Fruit fly (Drosophila melanogaster) whole organism, embryonic: ENCODE results near the gene serp.
A peak's percentile ranks its signal among the peaks of the same experiment; 100 is the strongest.

Experiments used
- B-H1 ChIP-seq: fragments of 200-800 bp; sonication (Bioruptor generic); IDR thresholded peaks from 3 replicates; pipeline ENCODE4 v1.3.6; 2022; ENCODE audit warnings: missing biosample characterization, missing genetic modification characterization
- CG12155 ChIP-seq: fragments of 200-800 bp; sonication (Bioruptor generic); optimal IDR thresholded peaks from 3 replicates; lab custom pipeline; 2016; ENCODE audit warnings: missing biosample characterization, missing genetic modification characterization
- CG14860 ChIP-seq: fragments of 200-800 bp; sonication (Bioruptor generic); IDR thresholded peaks from 3 replicates; pipeline ENCODE4 v1.3.6; 2022; ENCODE audit warnings: missing biosample characterization, missing genetic modification characterization; ENCODE audit not compliant: partially characterized antibody
- CG15514 ChIP-seq: fragments of 200-800 bp; sonication (Bioruptor generic); optimal IDR thresholded peaks from 3 replicates; lab custom pipeline; 2017; ENCODE audit warnings: missing biosample characterization, missing genetic modification characterization, mild to moderate bottlenecking, moderate library complexity, missing genetic modification reagents
- CG17568 ChIP-seq: fragments of 200-800 bp; sonication (Bioruptor generic); optimal IDR thresholded peaks from 2 replicates; lab custom pipeline; 2018; ENCODE audit warnings: missing biosample characterization, mild to moderate bottlenecking, missing genetic modification characterization, moderate library complexity
- CG18476 ChIP-seq: fragments of 200-800 bp; sonication (Bioruptor generic); optimal IDR thresholded peaks from 2 replicates; lab custom pipeline; 2016; ENCODE audit warnings: missing biosample characterization, mild to moderate bottlenecking, missing genetic modification characterization
- CG2116 ChIP-seq: fragments of 200-800 bp; sonication (Bioruptor generic); optimal IDR thresholded peaks from 3 replicates; lab custom pipeline; 2018; ENCODE audit warnings: missing biosample characterization, mild to moderate bottlenecking, missing genetic modification characterization
- CG2889 ChIP-seq: fragments of 200-800 bp; sonication (Bioruptor generic); IDR thresholded peaks from 3 replicates; pipeline ENCODE4 v1.3.6; 2022; ENCODE audit warnings: missing biosample characterization, missing genetic modification characterization
- CG30403 ChIP-seq: fragments of 200-800 bp; sonication (Bioruptor generic); optimal IDR thresholded peaks from 3 replicates; lab custom pipeline; 2016; ENCODE audit warnings: missing biosample characterization, missing genetic modification characterization
- CG30431 ChIP-seq: fragments of 200-800 bp; sonication (Bioruptor generic); optimal IDR thresholded peaks from 2 replicates; lab custom pipeline; 2017; ENCODE audit warnings: missing biosample characterization, missing genetic modification characterization
- CG31365 ChIP-seq: fragments of 200-800 bp; sonication (Bioruptor generic); optimal IDR thresholded peaks from 2 replicates; lab custom pipeline; 2018; ENCODE audit warnings: missing biosample characterization, mild to moderate bottlenecking, missing genetic modification characterization
- CG32767 ChIP-seq: fragments of 200-800 bp; sonication (Bioruptor generic); IDR thresholded peaks from 2 replicates; pipeline ENCODE4 v1.3.6; 2022; ENCODE audit warnings: missing biosample characterization, missing genetic modification characterization
- CG33557 ChIP-seq: fragments of 200-800 bp; sonication (Bioruptor generic); optimal IDR thresholded peaks from 2 replicates; lab custom pipeline; 2019; ENCODE audit warnings: missing biosample characterization, mild to moderate bottlenecking, missing genetic modification characterization, moderate library complexity
- CG43689 ChIP-seq: fragments of 200-800 bp; sonication (Bioruptor generic); IDR thresholded peaks from 2 replicates; pipeline ENCODE4 v1.3.6; 2022; ENCODE audit warnings: missing biosample characterization, missing genetic modification characterization
- CG6683 ChIP-seq: fragments of 200-800 bp; sonication (Bioruptor generic); optimal IDR thresholded peaks from 2 replicates; lab custom pipeline; 2017; ENCODE audit warnings: missing biosample characterization, mild to moderate bottlenecking, missing genetic modification characterization, missing genetic modification reagents
- CG6854 ChIP-seq: fragments of 200-800 bp; sonication (Bioruptor generic); optimal IDR thresholded peaks from 3 replicates; lab custom pipeline; 2017; ENCODE audit warnings: missing biosample characterization, mild to moderate bottlenecking, missing genetic modification characterization
- CG8089 ChIP-seq: fragments of 200-800 bp; sonication (Bioruptor generic); optimal IDR thresholded peaks from 3 replicates; lab custom pipeline; 2016; ENCODE audit warnings: missing biosample characterization, missing genetic modification characterization
- D19A ChIP-seq: fragments of 200-800 bp; optimal IDR thresholded peaks from 3 replicates; lab custom pipeline; 2019; ENCODE audit warnings: missing biosample characterization, mild to moderate bottlenecking, missing genetic modification characterization, moderate library complexity
- Dfd ChIP-seq, 2 experiments: fragments of >200 bp; optimal IDR thresholded peaks; 2 replicates each; lab custom pipeline; 2017; ENCODE audit warnings: missing biosample characterization in 2 of 2, missing genetic modification characterization in 2 of 2
- Hey ChIP-seq: fragments of 200-800 bp; sonication (Bioruptor generic); optimal IDR thresholded peaks from 3 replicates; lab custom pipeline; 2018; ENCODE audit warnings: missing biosample characterization, mild to moderate bottlenecking, missing genetic modification characterization
- Hr78 ChIP-seq, 2 experiments: fragments of 200-800 bp in 1 of 2; fragments of >200 bp in 1 of 2; sonication (Bioruptor generic) in 1 of 2; optimal IDR thresholded peaks; 2 replicates each; lab custom pipeline; 2017 to 2019; ENCODE audit warnings: missing biosample characterization in 2 of 2, missing genetic modification characterization in 2 of 2, mild to moderate bottlenecking in 1 of 2, moderate library complexity in 1 of 2
- Lhr ChIP-seq: fragments of 200-800 bp; sonication (Bioruptor generic); optimal IDR thresholded peaks from 3 replicates; lab custom pipeline; 2017; ENCODE audit warnings: mild to moderate bottlenecking, missing biosample characterization, missing genetic modification reagents, missing genetic modification characterization
- Lpt ChIP-seq: fragments of >200 bp; optimal IDR thresholded peaks from 2 replicates; lab custom pipeline; 2018; ENCODE audit warnings: missing biosample characterization, missing genetic modification characterization
- Max ChIP-seq: fragments of 200-800 bp; sonication (Bioruptor generic); optimal IDR thresholded peaks from 2 replicates; lab custom pipeline; 2016; ENCODE audit warnings: missing biosample characterization, mild to moderate bottlenecking, missing genetic modification characterization
- Opbp ChIP-seq: fragments of 200-800 bp; sonication (Bioruptor generic); IDR thresholded peaks from 3 replicates; pipeline ENCODE4 v1.3.6; 2022; ENCODE audit warnings: missing biosample characterization, missing genetic modification characterization; ENCODE audit not compliant: partially characterized antibody
- Rfx ChIP-seq: fragments of 200-800 bp; sonication (Bioruptor generic); IDR thresholded peaks from 2 replicates; pipeline ENCODE4 v1.3.6; 2022; ENCODE audit warnings: missing biosample characterization, missing genetic modification characterization
- Side ChIP-seq: fragments of 200-800 bp; sonication (Bioruptor generic); optimal IDR thresholded peaks from 2 replicates; lab custom pipeline; 2016; ENCODE audit warnings: missing biosample characterization, missing genetic modification characterization
- ara ChIP-seq: fragments of 200-800 bp; sonication (Bioruptor generic); IDR thresholded peaks from 2 replicates; pipeline ENCODE4 v1.3.6; 2022; ENCODE audit warnings: missing biosample characterization, missing genetic modification characterization
- ase ChIP-seq: fragments of 200-800 bp; sonication (Bioruptor generic); IDR thresholded peaks from 3 replicates; pipeline ENCODE4 v1.3.6; 2022; ENCODE audit warnings: missing biosample characterization, missing genetic modification characterization
- caup ChIP-seq: fragments of 200-800 bp; sonication (Bioruptor generic); optimal IDR thresholded peaks from 3 replicates; lab custom pipeline; 2017; ENCODE audit warnings: missing biosample characterization, mild to moderate bottlenecking, missing genetic modification characterization, moderate library complexity; ENCODE audit not compliant: severe bottlenecking
- disco-r ChIP-seq: fragments of 200-800 bp; sonication (Bioruptor generic); optimal IDR thresholded peaks from 2 replicates; lab custom pipeline; 2016; ENCODE audit warnings: missing biosample characterization, missing genetic modification characterization
- dpn ChIP-seq, 2 experiments: fragments of 200-800 bp; sonication (Bioruptor generic); optimal IDR thresholded peaks; 3 replicates each; lab custom pipeline; 2016; ENCODE audit warnings: missing biosample characterization in 2 of 2, missing genetic modification characterization in 2 of 2
- ems ChIP-seq: fragments of 200-800 bp; sonication (Bioruptor generic); optimal IDR thresholded peaks from 3 replicates; lab custom pipeline; 2016; ENCODE audit warnings: missing biosample characterization, missing genetic modification characterization
- eyg ChIP-seq: fragments of 200-800 bp; sonication (Bioruptor generic); optimal IDR thresholded peaks from 3 replicates; lab custom pipeline; 2016; ENCODE audit warnings: missing biosample characterization, missing genetic modification characterization
- gfzf ChIP-seq: fragments of 200-800 bp; sonication (Bioruptor generic); optimal IDR thresholded peaks from 2 replicates; lab custom pipeline; 2016; ENCODE audit warnings: missing biosample characterization, mild to moderate bottlenecking, missing genetic modification characterization, moderate library complexity
- ham ChIP-seq: fragments of 200-800 bp; sonication (Bioruptor generic); IDR thresholded peaks from 2 replicates; pipeline ENCODE4 v1.3.6; 2022; ENCODE audit warnings: missing biosample characterization, missing genetic modification characterization
- hb ChIP-seq: fragments of 200-800 bp; sonication (Bioruptor generic); IDR thresholded peaks from 3 replicates; pipeline ENCODE4 v1.3.6; 2022; ENCODE audit warnings: missing biosample characterization, missing genetic modification characterization; ENCODE audit not compliant: partially characterized antibody
- kah ChIP-seq: fragments of 200-800 bp; sonication (Bioruptor generic); optimal IDR thresholded peaks from 2 replicates; lab custom pipeline; 2018; ENCODE audit warnings: missing biosample characterization, mild to moderate bottlenecking, missing genetic modification characterization
- ken ChIP-seq: fragments of 200-800 bp; sonication (Bioruptor generic); IDR thresholded peaks from 3 replicates; pipeline ENCODE4 v1.3.6; 2022; ENCODE audit warnings: missing biosample characterization, missing genetic modification characterization
- lab ChIP-seq: fragments of 200-800 bp; sonication (Bioruptor generic); optimal IDR thresholded peaks from 3 replicates; lab custom pipeline; 2017; ENCODE audit warnings: missing biosample characterization, missing genetic modification characterization, mild to moderate bottlenecking, moderate library complexity, missing genetic modification reagents
- lbe ChIP-seq: fragments of 200-800 bp; sonication (Bioruptor generic); optimal IDR thresholded peaks from 2 replicates; lab custom pipeline; 2016; ENCODE audit warnings: missing biosample characterization, mild to moderate bottlenecking, missing genetic modification characterization
- lilli ChIP-seq: fragments of 200-800 bp; sonication (Bioruptor generic); optimal IDR thresholded peaks from 3 replicates; lab custom pipeline; 2016; ENCODE audit warnings: missing biosample characterization, missing genetic modification characterization
- pan ChIP-seq, 4 experiments: fragments of >200 bp in 3 of 4; fragments of 200-800 bp in 1 of 4; sonication (Bioruptor generic) in 1 of 4; optimal IDR thresholded peaks in 3 of 4; IDR thresholded peaks in 1 of 4; 2 replicates each; pipeline versions ENCODE4 v1.3.6 to Lab custom; 2017 to 2022; ENCODE audit warnings: missing biosample characterization in 2 of 4, missing genetic modification characterization in 2 of 4, mixed read lengths in 1 of 4
- pb ChIP-seq: fragments of 200-800 bp; sonication (Bioruptor generic); optimal IDR thresholded peaks from 3 replicates; lab custom pipeline; 2016; ENCODE audit warnings: missing biosample characterization, missing genetic modification characterization
- pho ChIP-seq: fragments of 200-800 bp; sonication (Bioruptor generic); optimal IDR thresholded peaks from 2 replicates; lab custom pipeline; 2016; ENCODE audit warnings: missing biosample characterization, missing genetic modification characterization
- pita ChIP-seq: fragments of 200-800 bp; sonication (Bioruptor generic); optimal IDR thresholded peaks from 2 replicates; lab custom pipeline; 2017; ENCODE audit warnings: missing biosample characterization, mild to moderate bottlenecking, missing genetic modification characterization
- ssp ChIP-seq: fragments of 200-800 bp; sonication (Bioruptor generic); IDR thresholded peaks from 2 replicates; pipeline ENCODE4 v1.3.6; 2022; ENCODE audit warnings: missing biosample characterization, missing genetic modification characterization
- tio ChIP-seq: fragments of 200-800 bp; sonication (Bioruptor generic); optimal IDR thresholded peaks from 2 replicates; lab custom pipeline; 2017; ENCODE audit warnings: missing biosample characterization, missing genetic modification characterization, inconsistent platforms
- z ChIP-seq: fragments of 200-800 bp; sonication (Bioruptor generic); IDR thresholded peaks from 3 replicates; pipeline ENCODE4 v1.3.6; 2022; ENCODE audit warnings: missing biosample characterization, missing genetic modification characterization
- zfh2 ChIP-seq: fragments of 200-800 bp; sonication (Bioruptor generic); optimal IDR thresholded peaks from 2 replicates; lab custom pipeline; 2016; ENCODE audit warnings: missing biosample characterization, missing genetic modification characterization

serp gene

DNA sequence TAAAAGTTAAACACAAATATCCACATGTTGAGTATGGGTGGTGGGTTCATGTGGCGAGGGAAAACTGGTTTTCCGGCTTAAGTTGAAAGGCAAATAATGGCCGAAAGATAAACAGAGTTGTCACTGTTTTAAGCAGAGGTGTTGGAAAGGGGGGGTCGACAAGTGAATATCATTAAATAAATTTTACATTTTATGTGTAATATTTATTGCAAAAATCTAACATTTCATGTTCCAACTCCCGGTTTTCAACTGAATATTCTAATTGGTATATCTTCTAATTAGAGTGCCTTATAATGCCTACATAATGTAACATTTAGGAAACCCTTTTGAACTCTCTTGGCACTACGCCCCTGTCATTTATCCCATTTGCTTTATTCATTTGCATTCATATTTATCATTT lies 51.9 kb downstream of the serp start (continued):
- TF ChIP-seq CG17568 (GFP tag; lab: Kevin White, UChicago) = peak; percentile 44
- TF ChIP-seq Hey (tag; lab: Kevin White, UChicago) = no peak
- TF ChIP-seq zfh2 = no peak
- peak; percentile 16 for TF ChIP-seq CG8089 (GFP tag; lab: Kevin White, UChicago)
- no peak for TF ChIP-seq CG2889 (GFP tag; lab: Robert Waterston, UW)
- no peak for TF ChIP-seq CG12155 (GFP tag; lab: Kevin White, UChicago)
- peak in 1 of 2 experiments; percentile 20 for TF ChIP-seq dpn (GFP tag; optimal IDR thresholded peaks at IDR 0.05; lab: Kevin White, UChicago)
- no peak for TF ChIP-seq CG43689 (GFP tag; lab: Robert Waterston, UW)
- TF ChIP-seq gfzf (GFP tag; lab: Kevin White, UChicago) = no peak
- TF ChIP-seq B-H1 (GFP tag; lab: Robert Waterston, UW) = peak; percentile 38; the same call in 2 of the 3 replicates
- TF ChIP-seq CG15514 (GFP tag; lab: Kevin White, UChicago) = peak; percentile 4
- no peak for TF ChIP-seq disco-r
- peak; percentile 32; the same call in 1 of the 2 replicates for TF ChIP-seq ara (GFP tag; lab: Robert Waterston, UW)
- TF ChIP-seq ems (GFP tag; lab: Kevin White, UChicago) = peak; percentile 24
- TF ChIP-seq Max (GFP tag; lab: Kevin White, UChicago) = no peak
- no peak for TF ChIP-seq Side
- peak; percentile 5 for TF ChIP-seq CG18476
- no peak for TF ChIP-seq CG6683 (GFP tag; lab: Kevin White, UChicago)
- TF ChIP-seq Dfd (GFP tag; optimal IDR thresholded peaks at IDR 0.05; lab: Kevin White, UChicago) = no peak
- no peak for TF ChIP-seq ase (GFP tag; lab: Robert Waterston, UW)
- peak; percentile 55 for TF ChIP-seq CG30403 (GFP tag; lab: Kevin White, UChicago)
- no peak for TF ChIP-seq pita (GFP tag; lab: Kevin White, UChicago)
- TF ChIP-seq ham = no peak
- TF ChIP-seq pan (optimal IDR thresholded peaks at IDR 0.05; lab: Kevin White, UChicago) = no peak
- TF ChIP-seq pan (GFP tag; optimal IDR thresholded peaks at IDR 0.05 in 1 of 2, IDR thresholded peaks at IDR 0.05 in 1 of 2) = peak in 1 of 2 experiments; percentile 48
- peak; percentile 8 for TF ChIP-seq lilli (GFP tag; lab: Kevin White, UChicago)
- TF ChIP-seq CG6854 = no peak
- peak; percentile 45; the same call in 1 of the 3 replicates for TF ChIP-seq ken (GFP tag; lab: Robert Waterston, UW)
- TF ChIP-seq D19A (tag; lab: Kevin White, UChicago) = peak; percentile 55
- TF ChIP-seq lab (GFP tag; lab: Kevin White, UChicago) = peak; percentile 49
- TF ChIP-seq CG2116 (GFP tag; lab: Kevin White, UChicago) = no peak
- TF ChIP-seq z (GFP tag; lab: Robert Waterston, UW) = no peak
- TF ChIP-seq Rfx (GFP tag; lab: Robert Waterston, UW) = peak; percentile 50
- TF ChIP-seq tio (GFP tag; lab: Kevin White, UChicago) = no peak
- no peak for TF ChIP-seq eyg (GFP tag; lab: Kevin White, UChicago)
- no peak for TF ChIP-seq lbe (GFP tag; lab: Kevin White, UChicago)
- TF ChIP-seq Lpt = no peak
- peak; percentile 5 for TF ChIP-seq CG31365 (tag; lab: Kevin White, UChicago)
- TF ChIP-seq caup (GFP tag; lab: Kevin White, UChicago) = peak; percentile 34
- no peak for TF ChIP-seq pb (GFP tag; lab: Kevin White, UChicago)
- TF ChIP-seq ssp (GFP tag; lab: Robert Waterston, UW) = 0 out of 2 replicates have a peak, but pooled peaks have one; percentile 21
- no peak for TF ChIP-seq hb (GFP tag; lab: Robert Waterston, UW)
- TF ChIP-seq Hr78 (GFP tag; optimal IDR thresholded peaks at IDR 0.05; lab: Kevin White, UChicago) = peak in 1 of 2 experiments; percentile 53
- TF ChIP-seq Lhr (GFP tag; lab: Kevin White, UChicago) = peak; percentile 21
- TF ChIP-seq pho (GFP tag; lab: Kevin White, UChicago) = no peak
- no peak for TF ChIP-seq CG30431
- peak; percentile 18 for TF ChIP-seq kah (GFP tag; lab: Kevin White, UChicago)
- TF ChIP-seq CG33557 (GFP tag; lab: Kevin White, UChicago) = peak; percentile 60
- no peak for TF ChIP-seq CG32767 (GFP tag; lab: Robert Waterston, UW)
- no peak for TF ChIP-seq Opbp (GFP tag; lab: Robert Waterston, UW)
- TF ChIP-seq CG14860 (GFP tag; lab: Robert Waterston, UW) = no peak
